Worm (Caenorhabditis elegans) whole organism, L1 larva: ENCODE results near the gene fbxa-197.

Experiments
- C04F5.9 ChIP-seq: sonication (generic microtip); optimal IDR thresholded peaks from 2 replicates; lab custom pipeline; 2016; ENCODE audit warnings: missing genetic modification characterization, missing compliant biosample characterization
- F16B12.6 ChIP-seq: fragments of 150-350 bp; optimal IDR thresholded peaks from 2 replicates; lab custom pipeline; 2014; ENCODE audit warnings: missing biosample characterization, missing genetic modification characterization
- Y116A8C.19 ChIP-seq: sonication (generic microtip); optimal IDR thresholded peaks from 2 replicates; lab custom pipeline; 2016; ENCODE audit warnings: missing compliant biosample characterization, missing genetic modification characterization, borderline replicate concordance
- aly-2 ChIP-seq: fragments of 150-350 bp; optimal IDR thresholded peaks from 2 replicates; lab custom pipeline; 2014; ENCODE audit warnings: missing biosample characterization, missing genetic modification characterization
- ces-1 ChIP-seq: fragments of 150-350 bp; optimal IDR thresholded peaks from 2 replicates; lab custom pipeline; 2014; ENCODE audit warnings: missing biosample characterization, missing genetic modification reagents, missing genetic modification characterization
- dsc-1 ChIP-seq: sonication (generic microtip); optimal IDR thresholded peaks from 2 replicates; lab custom pipeline; 2016; ENCODE audit warnings: mild to moderate bottlenecking, missing genetic modification characterization, missing compliant biosample characterization
- efl-1 ChIP-seq, 4 experiments: fragments of 150-350 bp; optimal IDR thresholded peaks in 3 of 4; peaks in 1 of 4; 1 replicate in 1 of 4; 2 replicates in 3 of 4; lab custom pipeline; 2014; ENCODE audit warnings: missing biosample characterization in 2 of 4, missing genetic modification characterization in 2 of 4, missing genetic modification reagents in 2 of 4
- efl-3 ChIP-seq: fragments of 200-800 bp; sonication (Bioruptor generic); optimal IDR thresholded peaks from 2 replicates; lab custom pipeline; 2018; ENCODE audit warnings: mild to moderate bottlenecking, missing genetic modification characterization, missing compliant biosample characterization
- egl-13 ChIP-seq: sonication (generic microtip); optimal IDR thresholded peaks from 2 replicates; lab custom pipeline; 2016; ENCODE audit warnings: missing genotype, missing genetic modification reagents, missing genetic modification characterization, missing compliant biosample characterization
- egl-27 ChIP-seq, 2 experiments: fragments of 150-350 bp in 1 of 2; sonication (generic microtip); optimal IDR thresholded peaks; 3 replicates each; lab custom pipeline; 2017 to 2018; ENCODE audit warnings: missing biosample characterization in 2 of 2, missing genetic modification characterization in 2 of 2, missing genetic modification reagents in 2 of 2
- elt-2 ChIP-seq: sonication (generic microtip); optimal IDR thresholded peaks from 2 replicates; lab custom pipeline; 2016; ENCODE audit warnings: missing genetic modification characterization, mild to moderate bottlenecking, inconsistent platforms, missing compliant biosample characterization, missing genetic modification reagents
- elt-3 ChIP-seq, 6 experiments: fragments of 150-350 bp in 1 of 6; sonication (generic microtip); optimal IDR thresholded peaks; 2 replicates each; lab custom pipeline; 2017 to 2018; ENCODE audit warnings: missing biosample characterization in 6 of 6, missing genetic modification characterization in 6 of 6, inconsistent platforms in 1 of 6
- fkh-4 ChIP-seq: sonication (generic microtip); optimal IDR thresholded peaks from 2 replicates; lab custom pipeline; 2016; ENCODE audit warnings: missing compliant biosample characterization, missing genetic modification characterization, borderline replicate concordance
- fkh-8 ChIP-seq: sonication (generic microtip); optimal IDR thresholded peaks from 2 replicates; lab custom pipeline; 2016; ENCODE audit warnings: mild to moderate bottlenecking, missing genetic modification characterization, missing compliant biosample characterization
- hlh-17 ChIP-seq: fragments of 200-800 bp; sonication (Bioruptor generic); optimal IDR thresholded peaks from 2 replicates; lab custom pipeline; 2018; ENCODE audit warnings: missing genetic modification characterization, mild to moderate bottlenecking, missing compliant biosample characterization, moderate library complexity, borderline replicate concordance
- hlh-4 ChIP-seq: sonication (generic microtip); optimal IDR thresholded peaks from 2 replicates; lab custom pipeline; 2016; ENCODE audit warnings: mild to moderate bottlenecking, missing genetic modification characterization, missing compliant biosample characterization
- hpl-2 ChIP-seq: fragments of 150-350 bp; optimal IDR thresholded peaks from 2 replicates; lab custom pipeline; 2014; ENCODE audit warnings: missing biosample characterization, missing genetic modification reagents, missing genetic modification characterization
- isw-1 ChIP-seq: fragments of 200-800 bp; sonication (Bioruptor generic); IDR thresholded peaks from 2 replicates; pipeline ENCODE4 v1.3.6; 2022; ENCODE audit warnings: missing genetic modification characterization, missing compliant biosample characterization
- lin-13 ChIP-seq: fragments of 150-350 bp; optimal IDR thresholded peaks from 2 replicates; lab custom pipeline; 2014; ENCODE audit warnings: missing biosample characterization, missing genetic modification reagents, missing genetic modification characterization
- lsy-2 ChIP-seq, 2 experiments: fragments of 150-350 bp; optimal IDR thresholded peaks; 2 replicates each; lab custom pipeline; 2014; ENCODE audit warnings: missing biosample characterization in 2 of 2, missing genetic modification characterization in 2 of 2
- mdl-1 ChIP-seq, 2 experiments: fragments of 150-350 bp; optimal IDR thresholded peaks; 2 replicates each; lab custom pipeline; 2014 to 2017; ENCODE audit warnings: missing biosample characterization in 2 of 2, missing genetic modification characterization in 2 of 2, inconsistent platforms in 1 of 2
- mef-2 ChIP-seq: fragments of 150-350 bp; optimal IDR thresholded peaks from 2 replicates; lab custom pipeline; 2014; ENCODE audit warnings: missing biosample characterization, missing genetic modification characterization
- nhr-11 ChIP-seq: fragments of 150-350 bp; optimal IDR thresholded peaks from 2 replicates; lab custom pipeline; 2014; ENCODE audit warnings: missing biosample characterization, missing genetic modification characterization
- nhr-12 ChIP-seq: sonication (generic microtip); optimal IDR thresholded peaks from 2 replicates; lab custom pipeline; 2017; ENCODE audit warnings: missing biosample characterization, missing genetic modification characterization
- nhr-19 ChIP-seq: fragments of 200-800 bp; sonication (Bioruptor generic); conservative IDR thresholded peaks from 2 replicates; pipeline ENCODE4 v1.3.6; 2022; ENCODE audit warnings: missing genetic modification characterization, missing compliant biosample characterization
- nhr-20 ChIP-seq: sonication (generic microtip); optimal IDR thresholded peaks from 2 replicates; lab custom pipeline; 2016; ENCODE audit warnings: mild to moderate bottlenecking, missing genetic modification characterization, missing compliant biosample characterization
- nhr-237 ChIP-seq: fragments of 150-350 bp; optimal IDR thresholded peaks from 2 replicates; lab custom pipeline; 2014; ENCODE audit warnings: missing biosample characterization, missing genetic modification characterization
- nhr-28 ChIP-seq: fragments of 150-350 bp; optimal IDR thresholded peaks from 2 replicates; lab custom pipeline; 2014; ENCODE audit warnings: missing biosample characterization, missing genetic modification characterization
- nhr-76 ChIP-seq: sonication (generic microtip); optimal IDR thresholded peaks from 2 replicates; lab custom pipeline; 2017; ENCODE audit warnings: missing biosample characterization, missing genetic modification characterization
- nhr-77 ChIP-seq: fragments of 150-350 bp; optimal IDR thresholded peaks from 2 replicates; lab custom pipeline; 2014; ENCODE audit warnings: missing biosample characterization, missing genetic modification characterization
- nhr-84 ChIP-seq: sonication (generic microtip); optimal IDR thresholded peaks from 2 replicates; lab custom pipeline; 2017; ENCODE audit warnings: missing biosample characterization, missing genetic modification characterization
- nhr-90 ChIP-seq: sonication (generic microtip); optimal IDR thresholded peaks from 2 replicates; lab custom pipeline; 2016; ENCODE audit warnings: mild to moderate bottlenecking, missing genetic modification characterization, missing compliant biosample characterization; ENCODE audit not compliant: poor library complexity
- pag-3 ChIP-seq: sonication (generic microtip); optimal IDR thresholded peaks from 2 replicates; lab custom pipeline; 2017; ENCODE audit warnings: missing genetic modification characterization, mild to moderate bottlenecking, missing compliant biosample characterization, antibody characterized with exemption, borderline replicate concordance; ENCODE audit not compliant: insufficient read depth
- rnt-1 ChIP-seq: sonication (generic microtip); optimal IDR thresholded peaks from 2 replicates; lab custom pipeline; 2016; ENCODE audit warnings: mild to moderate bottlenecking, missing genetic modification characterization, moderate library complexity, missing compliant biosample characterization
- skn-1 ChIP-seq: fragments of 150-350 bp; optimal IDR thresholded peaks from 2 replicates; lab custom pipeline; 2014; ENCODE audit warnings: missing biosample characterization, missing genetic modification characterization
- snpc-4 ChIP-seq: fragments of 150-350 bp; optimal IDR thresholded peaks from 2 replicates; lab custom pipeline; 2014; ENCODE audit warnings: missing biosample characterization, missing genetic modification characterization
- sptf-1 ChIP-seq: fragments of 150-350 bp; optimal IDR thresholded peaks from 2 replicates; lab custom pipeline; 2014; ENCODE audit warnings: missing biosample characterization, missing genetic modification characterization
- tbx-2 ChIP-seq: sonication (generic microtip); optimal IDR thresholded peaks from 2 replicates; lab custom pipeline; 2016; ENCODE audit warnings: missing genetic modification characterization, missing compliant biosample characterization
- unc-130 ChIP-seq: fragments of 150-350 bp; optimal IDR thresholded peaks from 2 replicates; lab custom pipeline; 2017; ENCODE audit warnings: missing biosample characterization, missing genetic modification characterization, inconsistent platforms
- zag-1 ChIP-seq: fragments of 150-350 bp; optimal IDR thresholded peaks from 2 replicates; lab custom pipeline; 2014; ENCODE audit warnings: missing biosample characterization, missing genetic modification characterization
- zip-4 ChIP-seq: fragments of 200-800 bp; sonication (Bioruptor generic); optimal IDR thresholded peaks from 2 replicates; lab custom pipeline; 2018; ENCODE audit warnings: mild to moderate bottlenecking, missing genetic modification characterization, moderate library complexity, missing compliant biosample characterization
- ztf-4 ChIP-seq: fragments of 150-350 bp; optimal IDR thresholded peaks from 2 replicates; lab custom pipeline; 2014; ENCODE audit warnings: missing biosample characterization, missing genetic modification characterization

Gene fbxa-197

ce11 chrV:15891761-15892160 is 24.3 kb downstream of the fbxa-197 start, which contains the start of gene T06C12.12:
T06C12.12 (plus strand) TSS chrV:15892061.
- no peak for TF ChIP-seq elt-3 (tag; optimal IDR thresholded peaks at IDR 0.05; lab: Kevin White, UChicago)
- no peak for TF ChIP-seq lin-13 (GFP tag; lab: Kevin White, UChicago)
- no peak for TF ChIP-seq rnt-1 (tag; lab: Kevin White, UChicago)
- TF ChIP-seq, all 84 proteins: peak for 0

- TF ChIP-seq hpl-2 (GFP tag; lab: Kevin White, UChicago) (no peak), sptf-1 (tag; lab: Kevin White, UChicago) (no peak), nhr-12 (tag; lab: Kevin White, UChicago) (no peak), dsc-1 (tag; lab: Kevin White, UChicago) (no peak), mef-2 (no peak), elt-2 (tag; lab: Kevin White, UChicago) (no peak)
- TF ChIP-seq, all 84 proteins: peak for 0
These were observed 25.2 kb downstream of the fbxa-197 start, which contains the start of gene T06C12.11 for ce11 chrV:15892696-15893095. T06C12.11 (plus strand) TSS chrV:15892996.

ce11 chrV:15896671-15897070 is 29.2 kb downstream of the fbxa-197 start, which contains the start of gene nhr-213:
nhr-213 (minus strand) TSS chrV:15896771.
- TF ChIP-seq nhr-237 (tag; lab: Kevin White, UChicago) = no peak
- no peak for TF ChIP-seq isw-1 (GFP tag; lab: Robert Waterston, UW)
- TF ChIP-seq egl-27 (tag; optimal IDR thresholded peaks at IDR 0.05; lab: Kevin White, UChicago) = no peak
- no peak for TF ChIP-seq pag-3 (tag; lab: Kevin White, UChicago)
- TF ChIP-seq nhr-84 (tag; lab: Kevin White, UChicago) = no peak
- no peak for TF ChIP-seq skn-1 (tag; lab: Kevin White, UChicago)
- no peak for TF ChIP-seq lsy-2 (tag; optimal IDR thresholded peaks at IDR 0.05; lab: Kevin White, UChicago)
- no peak for TF ChIP-seq F16B12.6
- TF ChIP-seq zip-4 = no peak
- TF ChIP-seq nhr-77 = no peak
- no peak for TF ChIP-seq dsc-1 (tag; lab: Kevin White, UChicago)
- no peak for TF ChIP-seq fkh-8 (tag; lab: Kevin White, UChicago)

- TF ChIP-seq ztf-4 (tag; lab: Kevin White, UChicago) (no peak), nhr-77 (no peak), nhr-90 (tag; lab: Kevin White, UChicago) (no peak), aly-2 (tag; lab: Kevin White, UChicago) (no peak), nhr-19 (GFP tag; lab: Robert Waterston, UW) (no peak), tbx-2 (tag; lab: Kevin White, UChicago) (no peak), nhr-28 (tag; lab: Kevin White, UChicago) (no peak), snpc-4 (no peak), mef-2 (no peak), zip-4 (no peak), ces-1 (no peak), efl-3 (GFP tag; lab: Kevin White, UChicago) (no peak), hlh-17 (no peak), fkh-4 (no peak), hlh-4 (tag; lab: Kevin White, UChicago) (no peak), nhr-12 (tag; lab: Kevin White, UChicago) (no peak), nhr-11 (tag; lab: Kevin White, UChicago) (no peak), unc-130 (tag; lab: Kevin White, UChicago) (no peak)
These were observed 30.2 kb downstream of the fbxa-197 start, which contains the start of gene str-60 for ce11 chrV:15897696-15898095. str-60 (plus strand) TSS chrV:15897996.

- TF ChIP-seq nhr-28 (tag; lab: Kevin White, UChicago) (no peak), nhr-76 (tag; lab: Kevin White, UChicago) (no peak), nhr-20 (tag; lab: Kevin White, UChicago) (no peak), egl-13 (tag; lab: Kevin White, UChicago) (no peak), C04F5.9 (tag; lab: Kevin White, UChicago) (no peak), mdl-1 (tag; optimal IDR thresholded peaks at IDR 0.05; lab: Kevin White, UChicago) (no peak), efl-1 (optimal IDR thresholded peaks at IDR 0.05; lab: Kevin White, UChicago) (no peak), efl-1 (GFP tag; optimal IDR thresholded peaks at IDR 0.05 in 1 of 2; lab: Kevin White, UChicago) (no peak), zag-1 (tag; lab: Kevin White, UChicago) (no peak), isw-1 (GFP tag; lab: Robert Waterston, UW) (no peak), Y116A8C.19 (tag; lab: Kevin White, UChicago) (no peak)
These were observed 32.2 kb downstream of the fbxa-197 start, which contains the start of gene T06C12.14 for ce11 chrV:15899696-15900095. T06C12.14 (plus strand) TSS chrV:15899996.
